Worm (Caenorhabditis elegans) whole organism, mixed stage, embryonic: ENCODE measurements around the gene his-32.

Experiments
- M03D4.4 ChIP-seq: sonication (generic microtip); optimal IDR thresholded peaks from 2 replicates; lab custom pipeline; 2017; ENCODE audit warnings: mild to moderate bottlenecking, missing genetic modification characterization, missing compliant biosample characterization
- bed-3 ChIP-seq: fragments of 200-800 bp; sonication (Bioruptor generic); optimal IDR thresholded peaks from 3 replicates; lab custom pipeline; 2018; ENCODE audit warnings: mild to moderate bottlenecking, missing genetic modification characterization, moderate library complexity, missing compliant biosample characterization
- blmp-1 ChIP-seq: fragments of 150-350 bp; optimal IDR thresholded peaks from 2 replicates; lab custom pipeline; 2014; ENCODE audit warnings: missing biosample characterization, missing genetic modification characterization
- ceh-39 ChIP-seq: fragments of 150-350 bp; optimal IDR thresholded peaks from 2 replicates; lab custom pipeline; 2014; ENCODE audit warnings: missing biosample characterization, missing genetic modification characterization
- ceh-43 ChIP-seq: fragments of 200-800 bp; sonication (Bioruptor generic); optimal IDR thresholded peaks from 2 replicates; lab custom pipeline; 2018; ENCODE audit warnings: mild to moderate bottlenecking, missing genetic modification characterization, moderate library complexity, missing compliant biosample characterization
- ceh-83 ChIP-seq: fragments of 200-800 bp; sonication (Bioruptor generic); optimal IDR thresholded peaks from 2 replicates; lab custom pipeline; 2018; ENCODE audit warnings: mild to moderate bottlenecking, missing genetic modification characterization, missing compliant biosample characterization
- ces-1 ChIP-seq: fragments of 150-350 bp; optimal IDR thresholded peaks from 2 replicates; lab custom pipeline; 2014; ENCODE audit warnings: missing biosample characterization, missing genetic modification reagents, missing genetic modification characterization
- cnd-1 ChIP-seq: fragments of 200-800 bp; sonication (Bioruptor generic); optimal IDR thresholded peaks from 2 replicates; lab custom pipeline; 2018; ENCODE audit warnings: mild to moderate bottlenecking, missing genetic modification characterization, missing compliant biosample characterization
- drap-1 ChIP-seq: fragments of 200-800 bp; sonication (Bioruptor generic); optimal IDR thresholded peaks from 3 replicates; lab custom pipeline; 2018; ENCODE audit warnings: mild to moderate bottlenecking, missing genetic modification characterization, missing compliant biosample characterization
- elt-1 ChIP-seq: sonication (generic microtip); optimal IDR thresholded peaks from 2 replicates; lab custom pipeline; 2017; ENCODE audit warnings: missing genetic modification characterization, mild to moderate bottlenecking, missing compliant biosample characterization, antibody characterized with exemption, moderate library complexity, borderline replicate concordance; ENCODE audit not compliant: insufficient read depth
- elt-3 ChIP-seq: fragments of 150-350 bp; optimal IDR thresholded peaks from 2 replicates; lab custom pipeline; 2014; ENCODE audit warnings: missing biosample characterization, missing genetic modification characterization
- flh-1 ChIP-seq: fragments of 200-800 bp; sonication (Bioruptor generic); optimal IDR thresholded peaks from 2 replicates; lab custom pipeline; 2018; ENCODE audit warnings: mild to moderate bottlenecking, missing genetic modification characterization, moderate library complexity, missing compliant biosample characterization
- ham-2 ChIP-seq: fragments of 200-800 bp; sonication (Bioruptor generic); optimal IDR thresholded peaks from 2 replicates; lab custom pipeline; 2018; ENCODE audit warnings: mild to moderate bottlenecking, missing genetic modification characterization, missing compliant biosample characterization
- hlh-1 ChIP-seq: fragments of 150-350 bp; optimal IDR thresholded peaks from 2 replicates; lab custom pipeline; 2014; ENCODE audit warnings: missing biosample characterization, missing genetic modification reagents, missing genetic modification characterization
- lin-13 ChIP-seq: fragments of 150-350 bp; optimal IDR thresholded peaks from 2 replicates; lab custom pipeline; 2014; ENCODE audit warnings: missing biosample characterization, missing genetic modification characterization
- lin-32 ChIP-seq: fragments of 200-800 bp; sonication (Bioruptor generic); optimal IDR thresholded peaks from 2 replicates; lab custom pipeline; 2018; ENCODE audit warnings: mild to moderate bottlenecking, missing genetic modification characterization, missing compliant biosample characterization
- nhr-12 ChIP-seq: fragments of 150-350 bp; optimal IDR thresholded peaks from 2 replicates; lab custom pipeline; 2014; ENCODE audit warnings: missing biosample characterization, missing genetic modification characterization
- nhr-2 ChIP-seq: fragments of 150-350 bp; optimal IDR thresholded peaks from 2 replicates; lab custom pipeline; 2014; ENCODE audit warnings: missing biosample characterization, missing genetic modification characterization
- nhr-28 ChIP-seq: fragments of 150-350 bp; optimal IDR thresholded peaks from 2 replicates; lab custom pipeline; 2014; ENCODE audit warnings: missing biosample characterization, missing genetic modification characterization
- nhr-76 ChIP-seq: sonication (generic microtip); optimal IDR thresholded peaks from 2 replicates; lab custom pipeline; 2017; ENCODE audit warnings: missing biosample characterization, missing genetic modification characterization
- sem-2 ChIP-seq: fragments of 200-800 bp; sonication (Bioruptor generic); optimal IDR thresholded peaks from 2 replicates; lab custom pipeline; 2018; ENCODE audit warnings: mild to moderate bottlenecking, missing genetic modification characterization, missing compliant biosample characterization
- snpc-4 ChIP-seq: fragments of 150-350 bp; optimal IDR thresholded peaks from 2 replicates; lab custom pipeline; 2014; ENCODE audit warnings: missing biosample characterization, missing genetic modification characterization
- sptf-1 ChIP-seq: sonication (generic microtip); optimal IDR thresholded peaks from 2 replicates; lab custom pipeline; 2017; ENCODE audit warnings: mild to moderate bottlenecking, missing genetic modification characterization, moderate library complexity, missing compliant biosample characterization
- tbx-8 ChIP-seq: fragments of 200-800 bp; sonication (Bioruptor generic); optimal IDR thresholded peaks from 2 replicates; lab custom pipeline; 2018; ENCODE audit warnings: mild to moderate bottlenecking, missing genetic modification characterization, moderate library complexity, missing compliant biosample characterization
- unc-120 ChIP-seq: sonication (generic microtip); optimal IDR thresholded peaks from 2 replicates; lab custom pipeline; 2017; ENCODE audit warnings: missing genetic modification characterization, missing compliant biosample characterization; ENCODE audit not compliant: poor library complexity, severe bottlenecking
- unc-39 ChIP-seq: fragments of 150-350 bp; optimal IDR thresholded peaks from 2 replicates; lab custom pipeline; 2014; ENCODE audit warnings: missing biosample characterization, missing genetic modification characterization
- unc-62 ChIP-seq: fragments of 150-350 bp; optimal IDR thresholded peaks from 2 replicates; lab custom pipeline; 2014; ENCODE audit warnings: missing biosample characterization, missing genetic modification reagents, missing genetic modification characterization
- zip-8 ChIP-seq: fragments of 150-350 bp; optimal IDR thresholded peaks from 2 replicates; lab custom pipeline; 2014; ENCODE audit warnings: missing biosample characterization, missing genetic modification characterization
- ztf-11 ChIP-seq: fragments of 150-350 bp; optimal IDR thresholded peaks from 2 replicates; lab custom pipeline; 2014; ENCODE audit warnings: missing biosample characterization, missing genetic modification characterization

his-32 gene

DNA sequence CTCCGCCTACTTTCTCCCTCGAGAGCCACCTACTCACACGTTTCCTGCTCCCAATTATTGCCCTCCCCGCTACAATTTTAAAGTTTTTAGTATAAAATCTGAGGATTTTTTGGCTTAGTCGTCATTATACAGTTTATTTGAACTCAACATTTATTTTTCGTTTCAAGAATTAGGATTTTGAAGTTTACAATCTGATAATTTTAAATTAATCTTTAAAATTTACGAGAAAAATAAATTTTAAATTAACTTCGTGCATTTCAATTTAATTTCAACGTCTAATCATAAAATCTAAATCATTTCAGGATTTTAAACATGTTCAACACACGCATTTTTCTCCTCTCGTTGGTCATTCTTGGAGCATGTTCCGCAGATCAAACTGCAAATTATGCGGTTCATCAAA is 5.2 kb upstream of the his-32 start, which contains the start of gene F35H10.2:
Gene F35H10.2 (plus strand): TSS at position 301 of the 400 bp plus-strand sequence.
- no peak for TF ChIP-seq flh-1 (GFP tag; lab: Kevin White, UChicago)
- no peak for TF ChIP-seq elt-3 (tag; lab: Kevin White, UChicago)
- no peak for TF ChIP-seq unc-120 (tag; lab: Kevin White, UChicago)
- TF ChIP-seq lin-32 (GFP tag; lab: Kevin White, UChicago): no peak
- TF ChIP-seq nhr-28: no peak
- no peak for TF ChIP-seq tbx-8 (GFP tag; lab: Kevin White, UChicago)
- TF ChIP-seq cnd-1 (tag; lab: Kevin White, UChicago): no peak
- TF ChIP-seq elt-1 (tag; lab: Kevin White, UChicago): no peak
- no peak for TF ChIP-seq nhr-76 (tag; lab: Kevin White, UChicago)
- TF ChIP-seq ces-1 (GFP tag; lab: Kevin White, UChicago): no peak
- TF ChIP-seq zip-8 (tag; lab: Kevin White, UChicago): no peak
- no peak for TF ChIP-seq ztf-11
- no peak for TF ChIP-seq ceh-83 (GFP tag; lab: Kevin White, UChicago)

DNA sequence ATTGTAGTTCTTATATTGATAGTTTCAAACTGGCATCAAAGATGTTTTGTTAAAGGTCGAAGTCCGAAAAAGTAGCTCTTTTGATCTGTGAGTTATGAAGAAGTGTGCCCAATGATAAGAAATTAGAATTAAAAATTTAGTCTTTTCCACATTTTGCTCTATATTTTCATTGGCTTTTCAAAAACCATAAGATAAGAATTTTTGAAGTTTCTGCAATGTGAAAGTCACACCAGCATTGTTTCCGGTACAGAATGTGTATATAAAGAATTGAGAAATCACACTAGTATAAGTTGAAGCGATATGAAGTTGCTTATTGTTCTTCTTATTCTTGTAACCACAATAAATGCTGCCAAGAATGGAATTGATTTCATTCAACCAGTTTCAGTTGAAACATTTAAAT is 1.6 kb upstream of the his-32 start, which contains the start of gene lys-10:
Gene lys-10 (plus strand): TSS at position 301 of the 400 bp plus-strand sequence.
- no peak for TF ChIP-seq lin-13 (tag; lab: Kevin White, UChicago)
- no peak for TF ChIP-seq nhr-2 (tag; lab: Kevin White, UChicago)
- TF ChIP-seq hlh-1 (tag; lab: Kevin White, UChicago): no peak
- TF ChIP-seq ces-1 (GFP tag; lab: Kevin White, UChicago): no peak
- no peak for TF ChIP-seq cnd-1 (tag; lab: Kevin White, UChicago)
- no peak for TF ChIP-seq zip-8 (tag; lab: Kevin White, UChicago)
- TF ChIP-seq M03D4.4: no peak
- TF ChIP-seq nhr-76 (tag; lab: Kevin White, UChicago): no peak
- TF ChIP-seq unc-120 (tag; lab: Kevin White, UChicago): no peak
- no peak for TF ChIP-seq lin-32 (GFP tag; lab: Kevin White, UChicago)

DNA sequence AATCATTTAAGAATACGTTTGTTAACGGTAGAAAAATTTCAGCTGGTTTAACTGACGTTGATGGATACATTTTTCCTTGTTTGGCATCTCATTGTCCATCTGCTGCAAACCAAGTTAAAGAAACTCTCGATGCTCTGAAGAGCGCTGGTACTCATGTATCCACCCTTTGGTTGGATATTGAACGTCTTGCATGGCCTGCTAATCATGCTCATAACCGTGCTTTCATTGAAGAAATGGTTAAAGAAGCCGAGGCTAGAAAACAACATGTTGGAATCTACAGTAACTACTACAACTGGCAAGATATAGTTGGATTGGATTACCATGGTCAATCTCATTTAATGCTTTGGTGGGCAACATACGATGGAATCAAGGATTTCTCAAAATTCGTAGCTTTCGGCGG is 1.1 kb upstream of the his-32 start:
- TF ChIP-seq ceh-43 (GFP tag; lab: Kevin White, UChicago) (no peak), ham-2 (no peak)

DNA sequence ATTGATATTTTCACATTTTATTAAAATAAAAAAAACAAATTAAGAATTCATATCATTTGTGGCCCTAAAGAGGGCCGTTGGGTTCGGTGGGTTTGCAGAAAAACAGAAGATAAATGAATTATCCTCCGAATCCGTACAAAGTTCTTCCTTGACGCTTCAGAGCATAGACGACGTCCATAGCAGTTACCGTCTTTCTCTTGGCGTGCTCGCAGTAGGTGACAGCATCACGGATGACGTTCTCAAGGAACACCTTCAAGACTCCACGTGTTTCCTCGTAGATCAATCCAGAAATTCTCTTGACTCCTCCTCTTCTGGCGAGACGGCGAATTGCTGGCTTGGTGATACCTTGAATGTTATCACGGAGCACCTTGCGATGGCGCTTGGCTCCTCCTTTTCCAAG is 551 bp upstream of the his-32 start:
- no peak for TF ChIP-seq ceh-43 (GFP tag; lab: Kevin White, UChicago)
- TF ChIP-seq drap-1 (GFP tag; lab: Kevin White, UChicago): no peak
- no peak for TF ChIP-seq unc-39 (tag; lab: Kevin White, UChicago)
- TF ChIP-seq lin-32 (GFP tag; lab: Kevin White, UChicago): no peak
- TF ChIP-seq ham-2: no peak
- TF ChIP-seq sem-2: no peak
- TF ChIP-seq bed-3: no peak
- TF ChIP-seq nhr-2 (tag; lab: Kevin White, UChicago): no peak
- TF ChIP-seq ces-1 (GFP tag; lab: Kevin White, UChicago): no peak
- no peak for TF ChIP-seq snpc-4 (tag; lab: Kevin White, UChicago)
- no peak for TF ChIP-seq zip-8 (tag; lab: Kevin White, UChicago)
- TF ChIP-seq, all 35 proteins: peak for 0

DNA sequence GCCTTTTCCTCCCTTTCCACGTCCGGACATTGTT is 334 bp upstream of the his-32 start, which contains the start of gene his-31:
Gene his-31 (minus strand): TSS at position 30 of the 34 bp plus-strand sequence.
- TF ChIP-seq blmp-1 (no peak), lin-32 (GFP tag; lab: Kevin White, UChicago) (no peak), elt-3 (tag; lab: Kevin White, UChicago) (no peak), tbx-8 (GFP tag; lab: Kevin White, UChicago) (no peak)

DNA sequence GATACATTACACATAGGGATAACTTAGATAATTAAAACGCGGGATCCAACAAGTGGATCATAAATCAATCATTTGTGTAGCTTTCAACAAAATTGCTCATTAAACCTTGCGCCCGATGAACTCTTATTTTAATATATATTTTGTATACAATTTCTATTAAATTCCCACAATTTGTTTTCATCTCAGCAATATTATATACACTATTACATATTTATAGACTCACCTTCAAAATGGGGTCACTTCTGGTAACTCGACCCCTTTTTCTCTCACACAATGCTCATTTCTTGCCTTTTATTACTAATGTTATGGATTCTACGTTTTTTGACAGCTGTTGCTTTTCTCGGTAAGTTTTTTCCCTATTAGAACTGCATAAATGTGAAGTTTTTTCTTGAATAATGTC is 5.5 kb downstream of the his-32 start, which contains the start of gene lgc-6:
Gene lgc-6 (plus strand): TSS at position 301 of the 400 bp plus-strand sequence.
- TF ChIP-seq zip-8 (tag; lab: Kevin White, UChicago) (no peak), ceh-39 (tag; lab: Kevin White, UChicago) (no peak), elt-3 (tag; lab: Kevin White, UChicago) (no peak), blmp-1 (no peak), sptf-1 (tag; lab: Kevin White, UChicago) (no peak), ham-2 (no peak)

DNA sequence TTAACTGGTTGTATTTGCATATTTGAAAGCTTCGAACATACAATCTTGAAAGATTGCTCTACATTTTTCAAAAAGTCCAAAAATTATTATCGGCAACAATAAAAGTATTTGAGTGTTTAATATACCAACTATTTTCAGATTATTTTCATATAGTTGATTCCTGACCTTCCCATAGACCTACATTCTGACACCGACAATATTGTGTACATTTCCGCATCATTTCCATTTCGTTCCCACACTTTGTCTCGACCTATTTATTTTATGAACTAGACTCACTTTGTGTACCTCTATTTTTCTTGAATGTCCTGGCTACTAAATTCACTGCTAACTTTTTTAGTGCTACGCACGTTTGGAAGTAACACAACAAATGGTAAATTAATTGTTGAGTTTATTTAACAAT is 8.3 kb downstream of the his-32 start, which contains the start of gene lgc-5:
Gene lgc-5 (plus strand): TSS at position 301 of the 400 bp plus-strand sequence.
- no peak for TF ChIP-seq nhr-12 (tag; lab: Kevin White, UChicago)
- no peak for TF ChIP-seq M03D4.4
- TF ChIP-seq nhr-2 (tag; lab: Kevin White, UChicago): no peak
- TF ChIP-seq unc-62 (GFP tag; lab: Kevin White, UChicago): no peak
